Worm (Caenorhabditis elegans) whole organism, L4 larva: ENCODE results near the gene C28D4.18.

ENCODE experiments used
- F37D6.2 ChIP-seq: sonication (generic microtip); optimal IDR thresholded peaks from 2 replicates; lab custom pipeline; 2016; ENCODE audit warnings: mild to moderate bottlenecking, missing genetic modification characterization, missing compliant biosample characterization
- R02D3.7 ChIP-seq: fragments of 150-350 bp; sonication (generic microtip); optimal IDR thresholded peaks from 3 replicates; lab custom pipeline; 2014; ENCODE audit warnings: missing biosample characterization, missing genetic modification characterization
- T20F7.1 ChIP-seq: fragments of 200-800 bp; sonication (Bioruptor generic); optimal IDR thresholded peaks from 2 replicates; lab custom pipeline; 2018; ENCODE audit warnings: mild to moderate bottlenecking, missing genetic modification characterization, missing compliant biosample characterization
- Y5F2A.4 ChIP-seq: fragments of 200-800 bp; sonication (Bioruptor generic); optimal IDR thresholded peaks from 2 replicates; lab custom pipeline; 2018; ENCODE audit warnings: mild to moderate bottlenecking, missing genetic modification characterization, missing compliant biosample characterization
- ZK337.2 ChIP-seq: fragments of 200-800 bp; sonication (Bioruptor generic); IDR thresholded peaks from 2 replicates; pipeline ENCODE4 v1.3.6; 2022; ENCODE audit warnings: missing genetic modification reagents, missing genetic modification characterization, missing compliant biosample characterization
- aha-1 ChIP-seq: fragments of 150-350 bp; peaks from one replicate; lab custom pipeline; 2014; ENCODE audit warnings: missing biosample characterization, missing genetic modification characterization
- aly-2 ChIP-seq: sonication (generic microtip); optimal IDR thresholded peaks from 2 replicates; lab custom pipeline; 2018; ENCODE audit warnings: missing biosample characterization, missing genetic modification characterization
- ama-1 ChIP-seq: fragments of 150-350 bp; optimal IDR thresholded peaks from 2 replicates; lab custom pipeline; 2014; ENCODE audit warnings: inconsistent platforms, mixed read lengths
- attf-4 ChIP-seq: sonication (generic microtip); optimal IDR thresholded peaks from 3 replicates; lab custom pipeline; 2017; ENCODE audit warnings: missing biosample characterization, missing genetic modification characterization
- ceh-20 ChIP-seq: fragments of 200-800 bp; sonication (Bioruptor generic); IDR thresholded peaks from 2 replicates; pipeline ENCODE4 v1.3.6; 2022; ENCODE audit warnings: missing genetic modification reagents, missing genetic modification characterization, missing compliant biosample characterization
- ceh-28 ChIP-seq: fragments of 150-350 bp; optimal IDR thresholded peaks from 2 replicates; lab custom pipeline; 2014; ENCODE audit warnings: missing biosample characterization, missing genetic modification reagents, missing genetic modification characterization
- ceh-62 ChIP-seq: sonication (generic microtip); optimal IDR thresholded peaks from 2 replicates; lab custom pipeline; 2017; ENCODE audit warnings: missing biosample characterization, missing genetic modification characterization
- ctbp-1 ChIP-seq: fragments of 200-800 bp; sonication (Bioruptor generic); IDR thresholded peaks from 2 replicates; pipeline ENCODE4 v1.3.6; 2022; ENCODE audit warnings: missing genetic modification reagents, missing genetic modification characterization, missing compliant biosample characterization
- daf-19 ChIP-seq: fragments of 200-800 bp; sonication (Bioruptor generic); conservative IDR thresholded peaks from 2 replicates; pipeline ENCODE4 v1.3.6; 2022; ENCODE audit warnings: missing genetic modification characterization, missing compliant biosample characterization
- dmd-8 ChIP-seq: fragments of 200-800 bp; sonication (Bioruptor generic); IDR thresholded peaks from 2 replicates; pipeline ENCODE4 v1.3.6; 2022; ENCODE audit warnings: missing genetic modification characterization, missing compliant biosample characterization
- dve-1 ChIP-seq: sonication (generic microtip); optimal IDR thresholded peaks from 2 replicates; lab custom pipeline; 2017; ENCODE audit warnings: antibody characterized with exemption, mild to moderate bottlenecking, missing genetic modification characterization, missing compliant biosample characterization; ENCODE audit not compliant: insufficient read depth
- egl-43 ChIP-seq: fragments of 200-800 bp; sonication (Bioruptor generic); IDR thresholded peaks from 2 replicates; pipeline ENCODE4 v1.3.6; 2022; ENCODE audit warnings: missing genetic modification reagents, missing genetic modification characterization, missing compliant biosample characterization
- hlh-11 ChIP-seq: fragments of 200-800 bp; sonication (Bioruptor generic); optimal IDR thresholded peaks from 2 replicates; lab custom pipeline; 2018; ENCODE audit warnings: mild to moderate bottlenecking, missing genetic modification characterization, missing compliant biosample characterization
- hlh-30 ChIP-seq: sonication (generic microtip); optimal IDR thresholded peaks from 2 replicates; lab custom pipeline; 2017; ENCODE audit warnings: antibody characterized with exemption, mild to moderate bottlenecking, missing genetic modification characterization, missing compliant biosample characterization; ENCODE audit not compliant: insufficient read depth
- hmg-1.1 ChIP-seq: fragments of 200-800 bp; sonication (Bioruptor generic); IDR thresholded peaks from 2 replicates; pipeline ENCODE4 v1.3.6; 2022; ENCODE audit warnings: missing genetic modification reagents, missing genetic modification characterization, missing compliant biosample characterization
- jun-1 ChIP-seq: fragments of 150-350 bp; optimal IDR thresholded peaks from 2 replicates; lab custom pipeline; 2014; ENCODE audit warnings: missing biosample characterization, missing genetic modification reagents, missing genetic modification characterization
- lim-7 ChIP-seq: fragments of 200-800 bp; sonication (Bioruptor generic); IDR thresholded peaks from 2 replicates; pipeline ENCODE4 v1.3.6; 2022; ENCODE audit warnings: missing genetic modification characterization, missing compliant biosample characterization
- lin-1 ChIP-seq: fragments of 200-800 bp; sonication (Bioruptor generic); IDR thresholded peaks from 2 replicates; pipeline ENCODE4 v1.3.6; 2022; ENCODE audit warnings: missing genetic modification reagents, missing genetic modification characterization, missing compliant biosample characterization
- lin-38 ChIP-seq: fragments of 200-800 bp; sonication (Bioruptor generic); IDR thresholded peaks from 2 replicates; pipeline ENCODE4 v1.3.6; 2022; ENCODE audit warnings: missing genetic modification reagents, missing genetic modification characterization, missing compliant biosample characterization
- lsy-2 ChIP-seq, 2 experiments: fragments of 150-350 bp in 1 of 2; sonication (generic microtip) in 1 of 2; optimal IDR thresholded peaks; 2 replicates each; lab custom pipeline; 2014 to 2017; ENCODE audit warnings: missing biosample characterization in 2 of 2, missing genetic modification characterization in 2 of 2
- madf-9 ChIP-seq: fragments of 200-800 bp; sonication (Bioruptor generic); conservative IDR thresholded peaks from 2 replicates; pipeline ENCODE4 v1.3.6; 2022; ENCODE audit warnings: missing genetic modification reagents, missing genetic modification characterization, missing compliant biosample characterization
- mdt-29 ChIP-seq: fragments of 200-800 bp; sonication (Bioruptor generic); IDR thresholded peaks from 2 replicates; pipeline ENCODE4 v1.3.6; 2022; ENCODE audit warnings: missing genetic modification reagents, missing genetic modification characterization, missing compliant biosample characterization
- mxl-2 ChIP-seq: fragments of 200-800 bp; sonication (Bioruptor generic); conservative IDR thresholded peaks from 2 replicates; pipeline ENCODE4 v1.3.6; 2022; ENCODE audit warnings: missing genetic modification reagents, missing genetic modification characterization, missing compliant biosample characterization
- nhr-102 ChIP-seq: sonication (generic microtip); optimal IDR thresholded peaks from 2 replicates; lab custom pipeline; 2016; ENCODE audit warnings: mild to moderate bottlenecking, missing genetic modification characterization, moderate library complexity, missing compliant biosample characterization
- nhr-11 ChIP-seq: fragments of 150-350 bp; optimal IDR thresholded peaks from 2 replicates; lab custom pipeline; 2014; ENCODE audit warnings: missing biosample characterization, missing genetic modification characterization
- nhr-111 ChIP-seq: fragments of 200-800 bp; sonication (Bioruptor generic); optimal IDR thresholded peaks from 2 replicates; lab custom pipeline; 2018; ENCODE audit warnings: mild to moderate bottlenecking, missing genetic modification characterization, missing compliant biosample characterization
- nhr-25 ChIP-seq: sonication (generic microtip); optimal IDR thresholded peaks from 2 replicates; lab custom pipeline; 2017; ENCODE audit warnings: missing genetic modification characterization, mild to moderate bottlenecking, missing compliant biosample characterization, antibody characterized with exemption, moderate library complexity, borderline replicate concordance; ENCODE audit not compliant: insufficient read depth
- nhr-42 ChIP-seq: fragments of 200-800 bp; sonication (Bioruptor generic); IDR thresholded peaks from 2 replicates; pipeline ENCODE4 v1.3.6; 2022; ENCODE audit warnings: missing genetic modification characterization, missing compliant biosample characterization
- nhr-6 ChIP-seq: fragments of 150-350 bp; optimal IDR thresholded peaks from 2 replicates; lab custom pipeline; 2014; ENCODE audit warnings: missing biosample characterization, missing genetic modification characterization
- nhr-76 ChIP-seq: fragments of 150-350 bp; optimal IDR thresholded peaks from 2 replicates; lab custom pipeline; 2014; ENCODE audit warnings: missing biosample characterization, missing genetic modification characterization
- nhr-77 ChIP-seq: fragments of 150-350 bp; optimal IDR thresholded peaks from 2 replicates; lab custom pipeline; 2014; ENCODE audit warnings: missing biosample characterization, missing genetic modification characterization
- pha-4 ChIP-seq, 2 experiments: fragments of 150-350 bp in 1 of 2; fragments of 200-800 bp in 1 of 2; sonication (Bioruptor generic) in 1 of 2; IDR thresholded peaks in 1 of 2; optimal IDR thresholded peaks in 1 of 2; 2 replicates each; pipeline versions ENCODE4 v1.3.6 to Lab custom; 2014 to 2022; ENCODE audit warnings: missing genetic modification characterization in 2 of 2, missing genetic modification reagents in 2 of 2, missing biosample characterization in 1 of 2, missing compliant biosample characterization in 1 of 2
- skn-1 ChIP-seq: fragments of 150-350 bp; optimal IDR thresholded peaks from 2 replicates; lab custom pipeline; 2014; ENCODE audit warnings: missing biosample characterization, missing genetic modification characterization
- snpc-4 ChIP-seq: fragments of 150-350 bp; optimal IDR thresholded peaks from 2 replicates; lab custom pipeline; 2014; ENCODE audit warnings: missing biosample characterization, missing genetic modification characterization
- spr-3 ChIP-seq: fragments of 200-800 bp; sonication (Bioruptor generic); optimal IDR thresholded peaks from 2 replicates; lab custom pipeline; 2018; ENCODE audit warnings: mild to moderate bottlenecking, missing genetic modification characterization, missing compliant biosample characterization
- tra-1 ChIP-seq: fragments of 200-800 bp; sonication (Bioruptor generic); IDR thresholded peaks from 2 replicates; pipeline ENCODE4 v1.3.6; 2022; ENCODE audit warnings: missing genetic modification reagents, missing genetic modification characterization, missing compliant biosample characterization
- unc-62 ChIP-seq, 3 experiments: fragments of 150-350 bp in 1 of 3; sonication (generic microtip); optimal IDR thresholded peaks in 2 of 3; peaks in 1 of 3; 1 replicate in 1 of 3; 2 replicates in 2 of 3; lab custom pipeline; 2014 to 2017; ENCODE audit warnings: missing biosample characterization in 3 of 3, missing genetic modification characterization in 3 of 3, missing genetic modification reagents in 3 of 3, missing genotype in 1 of 3
- vab-7 ChIP-seq: fragments of 200-800 bp; sonication (Bioruptor generic); IDR thresholded peaks from 2 replicates; pipeline ENCODE4 v1.3.6; 2022; ENCODE audit warnings: missing genetic modification reagents, missing genetic modification characterization, missing compliant biosample characterization
- zip-11 ChIP-seq: fragments of 200-800 bp; sonication (Bioruptor generic); IDR thresholded peaks from 2 replicates; pipeline ENCODE4 v1.3.6; 2022; ENCODE audit warnings: missing genetic modification characterization, missing compliant biosample characterization
- ztf-7 ChIP-seq: fragments of 150-350 bp; optimal IDR thresholded peaks from 2 replicates; lab custom pipeline; 2014; ENCODE audit warnings: missing biosample characterization, missing genetic modification characterization

C28D4.18 gene

DNA sequence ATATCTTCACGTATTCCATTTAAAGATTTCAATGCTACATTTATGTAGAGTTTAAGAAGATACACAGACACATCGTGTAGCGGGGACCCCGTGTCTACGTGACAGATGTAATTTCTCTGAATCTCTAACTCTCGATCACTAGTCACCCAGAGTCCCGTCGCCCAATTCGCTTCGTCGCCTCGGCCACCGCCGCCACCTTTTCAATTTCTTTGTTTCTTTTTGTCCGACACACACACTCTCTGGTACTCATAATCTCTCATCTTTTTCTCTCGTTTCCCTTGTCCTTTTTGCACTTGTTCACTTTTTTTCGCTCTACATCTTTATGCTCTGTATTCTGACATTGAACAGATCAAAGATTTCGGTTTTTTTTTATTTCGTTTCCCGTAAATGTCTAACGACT is 6.7 kb upstream of the C28D4.18 start (continued):
- peak; percentile 26 for TF ChIP-seq nhr-6 (tag; lab: Kevin White, UChicago)
- peak; percentile 90 for TF ChIP-seq hlh-11 (tag; lab: Kevin White, UChicago)
- TF ChIP-seq ZK337.2 (GFP tag; lab: Robert Waterston, UW), result no peak
- TF ChIP-seq mdt-29 (GFP tag; lab: Robert Waterston, UW), result no peak
- TF ChIP-seq nhr-25 (tag; lab: Kevin White, UChicago), result peak; percentile 65
- TF ChIP-seq lim-7 (GFP tag; lab: Robert Waterston, UW), result no peak
- no peak for TF ChIP-seq egl-43
- no peak for TF ChIP-seq zip-11
- peak; percentile 67 for TF ChIP-seq lin-1 (GFP tag; lab: Robert Waterston, UW)
- peak; percentile 18 for TF ChIP-seq jun-1 (tag; lab: Kevin White, UChicago)
- TF ChIP-seq pha-4 (GFP tag; IDR thresholded peaks at IDR 0.05; lab: Robert Waterston, UW), result 0 out of 2 replicates have a peak, but pooled peaks have one; percentile 44
- TF ChIP-seq pha-4 (tag; optimal IDR thresholded peaks at IDR 0.05; lab: Kevin White, UChicago), result no peak
- TF ChIP-seq snpc-4 (tag; lab: Kevin White, UChicago), result no peak
- no peak for TF ChIP-seq nhr-42 (GFP tag; lab: Robert Waterston, UW)
- TF ChIP-seq lsy-2 (tag; optimal IDR thresholded peaks at IDR 0.05; lab: Kevin White, UChicago), result peak; percentile 70 to 79
- TF ChIP-seq vab-7 (GFP tag; lab: Robert Waterston, UW), result no peak
- no peak for TF ChIP-seq R02D3.7 (tag; lab: Kevin White, UChicago)
- TF ChIP-seq attf-4 (tag; lab: Kevin White, UChicago), result no peak
- TF ChIP-seq, all 104 proteins: peak for 37

DNA sequence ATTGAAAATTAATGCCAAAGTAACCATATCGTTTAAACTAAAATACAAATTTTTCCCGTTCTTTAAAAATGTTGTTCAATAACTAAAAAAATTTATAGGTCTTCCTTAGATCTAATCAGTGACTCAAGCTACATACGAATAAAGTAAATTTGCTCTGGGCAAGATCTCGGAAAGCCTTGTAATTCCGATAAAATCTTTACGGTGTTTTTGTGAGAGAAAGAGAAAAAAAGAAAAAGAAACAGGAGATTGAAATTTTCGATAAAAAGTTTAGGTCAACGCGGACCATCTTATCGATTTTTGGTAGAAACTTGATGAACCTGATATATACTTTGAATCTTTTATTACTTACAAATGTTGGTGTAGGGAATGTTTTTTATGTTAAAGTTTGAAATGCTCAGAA is 1.9 kb upstream of the C28D4.18 start:
- TF ChIP-seq ceh-28 (no peak), Y5F2A.4 (GFP tag; lab: Kevin White, UChicago) (no peak), aha-1 (tag; lab: Kevin White, UChicago) (no peak), spr-3 (GFP tag; lab: Kevin White, UChicago) (no peak), lin-38 (GFP tag; lab: Robert Waterston, UW) (no peak), aly-2 (tag; lab: Kevin White, UChicago) (no peak), nhr-111 (GFP tag; lab: Kevin White, UChicago) (no peak), dmd-8 (GFP tag; lab: Robert Waterston, UW) (no peak), madf-9 (GFP tag; lab: Robert Waterston, UW) (no peak), daf-19 (GFP tag; lab: Robert Waterston, UW) (no peak), hlh-30 (tag; lab: Kevin White, UChicago) (no peak), nhr-76 (tag; lab: Kevin White, UChicago) (no peak), F37D6.2 (tag; lab: Kevin White, UChicago) (no peak), ama-1 (no peak), skn-1 (tag; lab: Kevin White, UChicago) (no peak), T20F7.1 (GFP tag; lab: Kevin White, UChicago) (no peak), mxl-2 (no peak), ceh-20 (GFP tag; lab: Robert Waterston, UW) (no peak), tra-1 (GFP tag; lab: Robert Waterston, UW) (no peak)

DNA sequence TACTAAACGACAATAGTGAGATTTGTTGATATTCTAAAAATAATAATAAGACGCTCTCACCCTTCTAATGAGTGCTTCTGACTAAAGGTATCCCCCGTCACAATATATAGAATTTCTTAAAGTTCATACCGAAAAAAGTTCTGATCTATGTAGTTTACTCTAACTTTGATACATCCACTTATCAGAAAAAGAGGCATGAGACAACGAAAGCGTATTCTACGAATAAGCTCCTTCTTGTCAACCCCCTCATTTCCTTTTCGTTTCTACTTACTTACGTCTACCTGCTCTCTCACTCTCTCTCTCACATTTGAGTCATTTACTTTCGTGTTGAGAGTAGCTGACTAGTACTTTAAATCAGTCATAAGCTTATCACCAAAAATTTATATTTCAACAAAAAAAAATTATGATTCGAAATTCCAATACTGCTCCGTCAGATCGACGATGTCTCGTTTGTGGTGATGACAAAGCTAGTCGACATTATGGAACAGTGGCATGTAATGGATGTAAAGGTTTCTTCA is 447 bp downstream of the C28D4.18 start:
- peak; percentile 38 for TF ChIP-seq nhr-11 (tag; lab: Kevin White, UChicago)
- TF ChIP-seq nhr-77, result no peak
- no peak for TF ChIP-seq nhr-102 (tag; lab: Kevin White, UChicago)
- TF ChIP-seq hmg-1.1 (GFP tag; lab: Robert Waterston, UW), result no peak
- TF ChIP-seq mxl-2, result no peak
- no peak for TF ChIP-seq ceh-62
- peak in 1 of 2 experiments; percentile 63 for TF ChIP-seq unc-62 (GFP tag; optimal IDR thresholded peaks at IDR 0.05 in 1 of 2; lab: Kevin White, UChicago)
- no peak for TF ChIP-seq unc-62 (tag; optimal IDR thresholded peaks at IDR 0.05; lab: Kevin White, UChicago)
- TF ChIP-seq ztf-7 (tag; lab: Kevin White, UChicago), result no peak
- TF ChIP-seq dve-1 (tag; lab: Kevin White, UChicago), result no peak
- TF ChIP-seq aha-1 (tag; lab: Kevin White, UChicago), result peak; percentile 80
- TF ChIP-seq Y5F2A.4 (GFP tag; lab: Kevin White, UChicago), result no peak
- no peak for TF ChIP-seq ctbp-1
